Worm (Caenorhabditis elegans) whole organism, L4 larva: ENCODE measurements around the gene tkt-1.

ENCODE experiments used
- R02D3.7 ChIP-seq: fragments of 150-350 bp; sonication (generic microtip); optimal IDR thresholded peaks from 3 replicates; lab custom pipeline; 2014; ENCODE audit warnings: missing biosample characterization, missing genetic modification characterization
- Y75B8A.6 ChIP-seq: fragments of 200-800 bp; sonication (Bioruptor generic); IDR thresholded peaks from 2 replicates; pipeline ENCODE4 v1.3.6; 2022; ENCODE audit warnings: missing genetic modification reagents, missing genetic modification characterization, missing compliant biosample characterization
- aha-1 ChIP-seq: fragments of 150-350 bp; peaks from one replicate; lab custom pipeline; 2014; ENCODE audit warnings: missing biosample characterization, missing genetic modification characterization
- arid-1 ChIP-seq: fragments of 200-800 bp; sonication (Bioruptor generic); conservative IDR thresholded peaks from 2 replicates; pipeline ENCODE4 v1.3.6; 2022; ENCODE audit warnings: missing genetic modification reagents, missing genetic modification characterization, missing compliant biosample characterization
- ceh-20 ChIP-seq: fragments of 200-800 bp; sonication (Bioruptor generic); IDR thresholded peaks from 2 replicates; pipeline ENCODE4 v1.3.6; 2022; ENCODE audit warnings: missing genetic modification reagents, missing genetic modification characterization, missing compliant biosample characterization
- ceh-44 ChIP-seq: fragments of 200-800 bp; sonication (Bioruptor generic); IDR thresholded peaks from 2 replicates; pipeline ENCODE4 v1.3.6; 2022; ENCODE audit warnings: missing genetic modification reagents, missing genetic modification characterization, missing compliant biosample characterization
- ceh-82 ChIP-seq: sonication (generic microtip); optimal IDR thresholded peaks from 2 replicates; lab custom pipeline; 2017; ENCODE audit warnings: missing biosample characterization, missing genetic modification characterization
- daf-16 ChIP-seq, 3 experiments: sonication (generic microtip); optimal IDR thresholded peaks; 2 replicates each; lab custom pipeline; 2016 to 2017; ENCODE audit warnings: missing genetic modification characterization in 3 of 3, missing genetic modification reagents in 3 of 3, mild to moderate bottlenecking in 2 of 3, missing compliant biosample characterization in 2 of 3, missing biosample characterization in 1 of 3, moderate library complexity in 1 of 3
- dmd-6 ChIP-seq: fragments of 200-800 bp; sonication (Bioruptor generic); IDR thresholded peaks from 2 replicates; pipeline ENCODE4 v1.3.6; 2022; ENCODE audit warnings: missing genetic modification reagents, missing genetic modification characterization, missing compliant biosample characterization
- dpl-1 ChIP-seq: fragments of 150-350 bp; optimal IDR thresholded peaks from 2 replicates; lab custom pipeline; 2014; ENCODE audit warnings: missing biosample characterization, missing genetic modification reagents, missing genetic modification characterization
- dve-1 ChIP-seq: sonication (generic microtip); optimal IDR thresholded peaks from 2 replicates; lab custom pipeline; 2017; ENCODE audit warnings: antibody characterized with exemption, mild to moderate bottlenecking, missing genetic modification characterization, missing compliant biosample characterization; ENCODE audit not compliant: insufficient read depth
- gei-8 ChIP-seq: fragments of 200-800 bp; sonication (Bioruptor generic); optimal IDR thresholded peaks from 2 replicates; lab custom pipeline; 2018; ENCODE audit warnings: mild to moderate bottlenecking, missing genetic modification characterization, missing compliant biosample characterization
- hlh-11 ChIP-seq: fragments of 200-800 bp; sonication (Bioruptor generic); optimal IDR thresholded peaks from 2 replicates; lab custom pipeline; 2018; ENCODE audit warnings: mild to moderate bottlenecking, missing genetic modification characterization, missing compliant biosample characterization
- lin-1 ChIP-seq: fragments of 200-800 bp; sonication (Bioruptor generic); IDR thresholded peaks from 2 replicates; pipeline ENCODE4 v1.3.6; 2022; ENCODE audit warnings: missing genetic modification reagents, missing genetic modification characterization, missing compliant biosample characterization
- lin-29 ChIP-seq: fragments of 200-800 bp; sonication (Bioruptor generic); IDR thresholded peaks from 2 replicates; pipeline ENCODE4 v1.3.6; 2022; ENCODE audit warnings: missing genetic modification reagents, missing genetic modification characterization, missing compliant biosample characterization
- lsy-2 ChIP-seq, 2 experiments: fragments of 150-350 bp in 1 of 2; sonication (generic microtip) in 1 of 2; optimal IDR thresholded peaks; 2 replicates each; lab custom pipeline; 2014 to 2017; ENCODE audit warnings: missing biosample characterization in 2 of 2, missing genetic modification characterization in 2 of 2
- mes-2 ChIP-seq: sonication (generic microtip); optimal IDR thresholded peaks from 2 replicates; lab custom pipeline; 2016; ENCODE audit warnings: missing genotype, mild to moderate bottlenecking, missing genetic modification characterization, missing compliant biosample characterization; ENCODE audit not compliant: poor library complexity, severe bottlenecking
- mxl-2 ChIP-seq: fragments of 200-800 bp; sonication (Bioruptor generic); conservative IDR thresholded peaks from 2 replicates; pipeline ENCODE4 v1.3.6; 2022; ENCODE audit warnings: missing genetic modification reagents, missing genetic modification characterization, missing compliant biosample characterization
- nhr-10 ChIP-seq: fragments of 150-350 bp; optimal IDR thresholded peaks from 2 replicates; lab custom pipeline; 2014; ENCODE audit warnings: missing biosample characterization, missing genetic modification characterization
- nhr-237 ChIP-seq: sonication (generic microtip); optimal IDR thresholded peaks from 2 replicates; lab custom pipeline; 2017; ENCODE audit warnings: missing biosample characterization, missing genetic modification characterization
- nhr-28 ChIP-seq: fragments of 150-350 bp; optimal IDR thresholded peaks from 2 replicates; lab custom pipeline; 2014; ENCODE audit warnings: missing biosample characterization, missing genetic modification characterization
- nhr-48 ChIP-seq: sonication (generic microtip); optimal IDR thresholded peaks from 2 replicates; lab custom pipeline; 2016; ENCODE audit warnings: mild to moderate bottlenecking, missing genetic modification characterization, missing compliant biosample characterization
- nhr-77 ChIP-seq: fragments of 150-350 bp; optimal IDR thresholded peaks from 2 replicates; lab custom pipeline; 2014; ENCODE audit warnings: missing biosample characterization, missing genetic modification characterization
- php-3 ChIP-seq: fragments of 200-800 bp; sonication (Bioruptor generic); IDR thresholded peaks from 2 replicates; pipeline ENCODE4 v1.3.6; 2022; ENCODE audit warnings: missing genetic modification reagents, missing genetic modification characterization, missing compliant biosample characterization
- pqm-1 ChIP-seq: sonication (generic microtip); optimal IDR thresholded peaks from 2 replicates; lab custom pipeline; 2017; ENCODE audit warnings: missing biosample characterization, missing genetic modification characterization
- snpc-4 ChIP-seq: fragments of 150-350 bp; optimal IDR thresholded peaks from 2 replicates; lab custom pipeline; 2014; ENCODE audit warnings: missing biosample characterization, missing genetic modification characterization
- spr-1 ChIP-seq: sonication (generic microtip); optimal IDR thresholded peaks from 2 replicates; lab custom pipeline; 2016; ENCODE audit warnings: mild to moderate bottlenecking, missing genetic modification characterization, missing compliant biosample characterization
- tag-97 ChIP-seq: fragments of 200-800 bp; sonication (Bioruptor generic); IDR thresholded peaks from 2 replicates; pipeline ENCODE4 v1.3.6; 2022; ENCODE audit warnings: missing genetic modification characterization, missing compliant biosample characterization
- unc-130 ChIP-seq: sonication (generic microtip); optimal IDR thresholded peaks from 2 replicates; lab custom pipeline; 2016; ENCODE audit warnings: missing genetic modification reagents, missing genetic modification characterization, missing compliant biosample characterization
- zfp-2 ChIP-seq: sonication (generic microtip); optimal IDR thresholded peaks from 2 replicates; lab custom pipeline; 2016; ENCODE audit warnings: mild to moderate bottlenecking, missing genetic modification characterization, missing compliant biosample characterization
- zfp-3 ChIP-seq: fragments of 200-800 bp; sonication (Bioruptor generic); conservative IDR thresholded peaks from 2 replicates; pipeline ENCODE4 v1.3.6; 2022; ENCODE audit warnings: missing genetic modification reagents, missing genetic modification characterization, missing compliant biosample characterization
- ztf-11 ChIP-seq: fragments of 150-350 bp; optimal IDR thresholded peaks from 2 replicates; lab custom pipeline; 2014; ENCODE audit warnings: missing biosample characterization, missing genetic modification characterization

The tkt-1 gene

DNA sequence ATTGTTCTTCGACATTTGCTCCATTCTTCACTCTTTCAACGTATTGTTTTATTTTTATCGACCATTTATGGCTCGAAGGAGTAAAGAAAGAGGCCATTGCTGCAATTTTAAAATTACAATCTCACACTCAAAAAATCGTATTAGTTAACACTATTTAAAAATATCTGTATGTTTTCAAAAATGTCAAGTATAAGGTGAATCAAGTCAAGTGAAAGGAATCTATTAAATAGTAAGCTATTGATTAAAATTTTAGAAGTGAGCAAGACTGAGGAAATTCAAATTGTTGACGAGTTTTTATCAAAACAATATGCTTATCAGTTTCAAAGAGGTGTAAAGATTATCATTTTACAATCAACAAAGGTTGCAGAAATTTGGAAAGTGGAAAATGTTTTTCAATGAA is 11.0 kb upstream of the tkt-1 start, which contains the start of gene F01G10.4:
TSS of gene F01G10.4 (minus strand) at position 101 of the 400 bp plus-strand sequence.
- TF ChIP-seq Y75B8A.6 = no peak
- TF ChIP-seq ceh-20 (GFP tag; lab: Robert Waterston, UW) = no peak
- no peak for TF ChIP-seq nhr-237 (tag; lab: Kevin White, UChicago)
- no peak for TF ChIP-seq arid-1 (GFP tag; lab: Robert Waterston, UW)
- TF ChIP-seq mxl-2 = no peak
- no peak for TF ChIP-seq unc-130 (GFP tag; lab: Kevin White, UChicago)
- no peak for TF ChIP-seq php-3
- no peak for TF ChIP-seq zfp-2 (tag; lab: Kevin White, UChicago)
- no peak for TF ChIP-seq lin-29 (GFP tag; lab: Robert Waterston, UW)
- no peak for TF ChIP-seq ceh-44 (GFP tag; lab: Robert Waterston, UW)
- TF ChIP-seq R02D3.7 (tag; lab: Kevin White, UChicago) = no peak
- no peak for TF ChIP-seq nhr-10 (tag; lab: Kevin White, UChicago)
- no peak for TF ChIP-seq zfp-3 (GFP tag; lab: Robert Waterston, UW)
- TF ChIP-seq nhr-28 (tag; lab: Kevin White, UChicago) = no peak

ce11 chrIV:10235279-10235829 is 8.1 kb upstream of the tkt-1 start, which contains the start of gene ech-9:
Gene ech-9 (minus strand): TSS chrIV:10235329.
- TF ChIP-seq spr-1 (tag; lab: Kevin White, UChicago) (no peak), hlh-11 (tag; lab: Kevin White, UChicago) (peak; percentile 2), zfp-2 (tag; lab: Kevin White, UChicago) (no peak), mes-2 (tag; lab: Kevin White, UChicago) (no peak), lsy-2 (tag; optimal IDR thresholded peaks at IDR 0.05; lab: Kevin White, UChicago) (no peak), nhr-48 (tag; lab: Kevin White, UChicago) (no peak), daf-16 (GFP tag; optimal IDR thresholded peaks at IDR 0.05; lab: Kevin White, UChicago) (no peak), daf-16 (tag; optimal IDR thresholded peaks at IDR 0.05; lab: Kevin White, UChicago) (peak; percentile 54), aha-1 (no peak), Y75B8A.6 (0 out of 2 replicates have a peak, but pooled peaks have one; percentile 21), tag-97 (GFP tag; lab: Robert Waterston, UW) (no peak), ceh-82 (tag; lab: Kevin White, UChicago) (no peak), pqm-1 (peak; percentile 30), nhr-28 (tag; lab: Kevin White, UChicago) (peak; percentile 13)
- TF ChIP-seq, all 104 proteins: peak for 5

DNA sequence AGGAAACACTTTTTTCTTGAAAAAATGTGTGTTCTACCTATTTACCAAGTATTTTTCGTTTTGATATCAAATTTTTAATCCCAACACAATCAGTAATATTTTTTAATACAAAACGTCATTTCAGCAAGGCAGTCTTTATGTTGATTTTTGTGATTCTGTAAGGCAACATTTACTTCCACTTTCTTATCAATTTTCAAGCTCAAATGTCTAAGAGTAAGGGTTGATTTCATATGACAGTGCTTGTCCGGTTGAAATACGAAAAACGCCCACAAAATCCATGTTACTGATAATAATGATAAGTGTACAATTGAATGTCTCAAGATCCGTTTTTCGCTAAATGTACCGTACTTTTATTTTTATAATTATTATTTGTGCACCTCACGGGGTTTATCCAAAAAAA is 7.3 kb upstream of the tkt-1 start:
- TF ChIP-seq daf-16 (GFP tag; optimal IDR thresholded peaks at IDR 0.05; lab: Kevin White, UChicago) (no peak), daf-16 (tag; optimal IDR thresholded peaks at IDR 0.05; lab: Kevin White, UChicago) (peak; percentile 60), dpl-1 (no peak), dmd-6 (GFP tag; lab: Robert Waterston, UW) (peak; percentile 71), ztf-11 (tag; lab: Kevin White, UChicago) (no peak), pqm-1 (peak; percentile 89), dve-1 (tag; lab: Kevin White, UChicago) (peak; percentile 74), hlh-11 (tag; lab: Kevin White, UChicago) (peak; percentile 52), snpc-4 (tag; lab: Kevin White, UChicago) (no peak), gei-8 (GFP tag; lab: Kevin White, UChicago) (no peak), lin-1 (GFP tag; lab: Robert Waterston, UW) (0 out of 2 replicates have a peak, but pooled peaks have one; percentile 30), nhr-77 (tag; lab: Kevin White, UChicago) (peak; percentile 52), nhr-28 (tag; lab: Kevin White, UChicago) (peak; percentile 68)

DNA sequence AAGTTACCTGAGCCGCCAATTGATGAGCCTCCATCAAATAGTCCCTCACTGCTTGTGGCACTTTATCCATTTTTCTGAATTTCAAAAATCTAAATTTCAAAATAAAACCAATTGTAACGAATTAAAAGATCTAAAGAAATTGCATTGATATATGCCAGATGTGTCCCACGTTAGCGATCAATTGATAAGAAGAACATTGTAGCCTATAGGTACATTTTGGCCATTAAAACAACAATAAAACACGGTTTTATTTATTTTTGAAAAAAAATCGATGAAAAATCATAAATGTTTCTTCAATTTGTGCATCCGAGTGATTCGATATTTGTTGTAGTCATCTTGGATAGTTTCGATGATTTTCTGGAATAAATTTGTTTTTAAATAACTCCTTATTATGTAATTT is 4.4 kb upstream of the tkt-1 start, which contains the start of gene ech-8:
TSS of gene ech-8 (minus strand) at position 132 of the 400 bp plus-strand sequence.
- TF ChIP-seq daf-16 (GFP tag; optimal IDR thresholded peaks at IDR 0.05; lab: Kevin White, UChicago) (no peak), daf-16 (tag; optimal IDR thresholded peaks at IDR 0.05; lab: Kevin White, UChicago) (peak; percentile 79), nhr-28 (tag; lab: Kevin White, UChicago) (peak; percentile 84), nhr-77 (tag; lab: Kevin White, UChicago) (peak; percentile 32), dve-1 (tag; lab: Kevin White, UChicago) (peak; percentile 52), php-3 (peak; percentile 88), hlh-11 (tag; lab: Kevin White, UChicago) (no peak)
